Fruit fly (Drosophila melanogaster): ENCODE measurements around the gene CG33658.
A peak's percentile ranks its signal among the peaks of the same experiment; 100 is the strongest.

CG33658 gene

DNA sequence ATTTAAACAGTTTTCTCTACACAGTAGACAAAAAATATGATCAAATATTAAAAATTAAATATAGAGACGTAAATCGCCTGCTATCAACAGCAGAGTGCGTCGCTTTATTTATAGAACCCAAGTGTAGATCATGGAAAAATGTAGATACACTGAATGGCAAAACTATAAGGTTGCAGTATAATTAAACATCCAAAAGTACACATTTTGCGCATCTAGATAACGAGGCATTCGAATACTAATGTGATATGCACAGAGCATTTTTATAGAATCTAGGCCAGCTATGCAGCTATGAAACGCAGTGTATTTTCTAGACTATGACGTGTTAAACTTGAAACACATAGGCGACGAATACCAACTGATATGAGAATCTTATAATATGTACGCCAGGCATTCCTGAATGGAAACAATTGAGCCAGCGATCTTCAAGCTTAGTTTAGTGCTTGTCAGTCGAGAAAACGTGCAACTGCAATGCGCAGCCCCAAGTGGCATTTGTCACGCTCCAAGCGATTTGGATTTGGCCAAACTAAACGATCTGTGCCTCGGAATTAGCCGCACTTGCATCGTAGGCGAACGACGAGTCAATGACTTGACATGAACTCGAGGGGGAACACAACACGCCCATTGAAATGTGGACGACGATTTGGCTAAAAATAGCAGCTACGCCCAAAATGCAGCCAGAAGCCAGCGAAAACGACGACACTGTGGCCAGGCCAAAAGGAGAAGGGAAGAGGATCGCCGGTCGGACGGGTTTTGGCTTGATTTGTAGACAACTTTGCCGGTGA is 29.9 kb downstream of the CG33658 start (continued):
- TF ChIP-seq CG17186 (GFP tag; optimal IDR thresholded peaks at IDR 0.05) (peak; percentile 33), Blimp-1 (GFP tag; optimal IDR thresholded peaks at IDR 0.05) (peak; percentile 81), CG3847 (GFP tag; IDR thresholded peaks at IDR 0.05) (peak; percentile 87), CG2875 (GFP tag; optimal IDR thresholded peaks at IDR 0.05) (peak; percentile 77), CG14860 (GFP tag; IDR thresholded peaks at IDR 0.05; ENCODE audit: partially characterized antibody) (no peak), CG4854 (GFP tag; optimal IDR thresholded peaks at IDR 0.05) (peak; percentile 76), HLH54F (GFP tag; optimal IDR thresholded peaks at IDR 0.05) (peak; percentile 92), HmgD (GFP tag; optimal IDR thresholded peaks at IDR 0.05) (peak; percentile 7), CG13287 (GFP tag; IDR thresholded peaks at IDR 0.05; ENCODE audit: partially characterized antibody) (no peak), CG14050 (GFP tag; IDR thresholded peaks at IDR 0.05) (peak; percentile 74), stc (GFP tag; IDR thresholded peaks at IDR 0.05) (peak; percentile 85), CG3995 (GFP tag; optimal IDR thresholded peaks at IDR 0.05) (peak; percentile 54), sima (GFP tag; optimal IDR thresholded peaks at IDR 0.05) (peak; percentile 71), CG18476 (GFP tag; optimal IDR thresholded peaks at IDR 0.05) (peak; percentile 83), CG17359 (tag; optimal IDR thresholded peaks at IDR 0.05) (peak; percentile 93), Hmx (GFP tag; optimal IDR thresholded peaks at IDR 0.05) (peak; percentile 3), CG33213 (GFP tag; optimal IDR thresholded peaks at IDR 0.05) (peak; percentile 45), shn (GFP tag; optimal IDR thresholded peaks at IDR 0.05) (peak; percentile 77), caup (GFP tag; optimal IDR thresholded peaks at IDR 0.05; ENCODE audit: severe bottlenecking) (peak; percentile 90), btn (GFP tag; optimal IDR thresholded peaks at IDR 0.05) (peak; percentile 73), CG17385 (GFP tag; optimal IDR thresholded peaks at IDR 0.05) (peak; percentile 89), Fer2 (tag; optimal IDR thresholded peaks at IDR 0.05) (peak; percentile 83), CG11085 (GFP tag; IDR thresholded peaks at IDR 0.05) (peak; percentile 63; the same call in 1 of the 2 replicates), Chrac-16 (GFP tag; optimal IDR thresholded peaks at IDR 0.05) (peak; percentile 78), ro (GFP tag; IDR thresholded peaks at IDR 0.05) (peak; percentile 50; the same call in 1 of the 2 replicates), CG4707 (GFP tag; optimal IDR thresholded peaks at IDR 0.05) (peak; percentile 69), CG7372 (GFP tag; IDR thresholded peaks at IDR 0.05) (peak; percentile 86), CG7556 (GFP tag; optimal IDR thresholded peaks at IDR 0.05) (peak; percentile 80), row (GFP tag; IDR thresholded peaks at IDR 0.05) (peak; percentile 93), Myb (GFP tag; optimal IDR thresholded peaks at IDR 0.05) (peak; percentile 75), YL-1 (GFP tag; optimal IDR thresholded peaks at IDR 0.05) (peak; percentile 35), CG11398 (GFP tag; optimal IDR thresholded peaks at IDR 0.05) (peak; percentile 71), CG17912 (GFP tag; optimal IDR thresholded peaks at IDR 0.05) (peak; percentile 49), pzg (GFP tag; optimal IDR thresholded peaks at IDR 0.05) (peak; percentile 17), abd-A (tag; optimal IDR thresholded peaks at IDR 0.05) (no peak), unc-4 (GFP tag; IDR thresholded peaks at IDR 0.05; ENCODE audit: partially characterized antibody) (no peak), Asciz (GFP tag; optimal IDR thresholded peaks at IDR 0.05) (peak; percentile 79), nerfin-2 (GFP tag; IDR thresholded peaks at IDR 0.05; ENCODE audit: partially characterized antibody) (no peak), CG8924 (tag; optimal IDR thresholded peaks at IDR 0.05) (peak; percentile 86), Neu2 (GFP tag; optimal IDR thresholded peaks at IDR 0.05; ENCODE audit: borderline replicate concordance) (no peak), kah (GFP tag; optimal IDR thresholded peaks at IDR 0.05) (peak; percentile 70), CG10431 (GFP tag; optimal IDR thresholded peaks at IDR 0.05) (peak; percentile 54), schlank (tag; optimal IDR thresholded peaks at IDR 0.05) (peak; percentile 91), CG10565 (GFP tag; optimal IDR thresholded peaks at IDR 0.05) (peak; percentile 44), pnt (GFP tag; optimal IDR thresholded peaks at IDR 0.05) (peak; percentile 70), zfh2 (GFP tag; optimal IDR thresholded peaks at IDR 0.05) (peak; percentile 89), CG10366 (GFP tag; IDR thresholded peaks at IDR 0.05) (peak; percentile 89), GATAe (GFP tag; conservative IDR thresholded peaks at IDR 0.05) (peak; percentile 41; the same call in 1 of the 2 replicates)
